Fruit fly (Drosophila melanogaster) whole organism, embryonic: ENCODE data around the gene ATPsynB.

Experiments used
- Atf3 ChIP-seq: fragments of 200-800 bp; sonication (Bioruptor generic); optimal IDR thresholded peaks from 3 replicates; lab custom pipeline; 2016; ENCODE audit warnings: missing biosample characterization, missing genetic modification characterization
- B-H2 ChIP-seq: fragments of 200-800 bp; sonication (Bioruptor generic); optimal IDR thresholded peaks from 2 replicates; lab custom pipeline; 2018; ENCODE audit warnings: missing biosample characterization, mild to moderate bottlenecking, missing genetic modification characterization
- CG10462 ChIP-seq: fragments of 200-800 bp; sonication (Bioruptor generic); optimal IDR thresholded peaks from 2 replicates; lab custom pipeline; 2016; ENCODE audit warnings: missing biosample characterization, missing genetic modification characterization
- CG11456 ChIP-seq: fragments of 200-800 bp; sonication (Bioruptor generic); IDR thresholded peaks from 3 replicates; pipeline ENCODE4 v1.3.6; 2022; ENCODE audit warnings: missing biosample characterization, missing genetic modification characterization
- CG12155 ChIP-seq: fragments of 200-800 bp; sonication (Bioruptor generic); optimal IDR thresholded peaks from 3 replicates; lab custom pipeline; 2016; ENCODE audit warnings: missing biosample characterization, missing genetic modification characterization
- CG13424 ChIP-seq: fragments of 200-800 bp; sonication (Bioruptor generic); optimal IDR thresholded peaks from 2 replicates; lab custom pipeline; 2019; ENCODE audit warnings: missing biosample characterization, mild to moderate bottlenecking, missing genetic modification characterization, moderate library complexity
- CG14014 ChIP-seq: fragments of 200-800 bp; sonication (Bioruptor generic); IDR thresholded peaks from 2 replicates; pipeline ENCODE4 v1.3.6; 2022; ENCODE audit warnings: missing biosample characterization, missing genetic modification characterization
- CG14710 ChIP-seq: fragments of 200-800 bp; sonication (Bioruptor generic); optimal IDR thresholded peaks from 3 replicates; lab custom pipeline; 2019; ENCODE audit warnings: missing biosample characterization, mild to moderate bottlenecking, missing genetic modification characterization, moderate library complexity
- CG14965 ChIP-seq: fragments of 200-800 bp; sonication (Bioruptor generic); optimal IDR thresholded peaks from 2 replicates; lab custom pipeline; 2016; ENCODE audit warnings: missing biosample characterization, missing genetic modification characterization, borderline replicate concordance
- CG1792 ChIP-seq: fragments of 200-800 bp; sonication (Bioruptor generic); optimal IDR thresholded peaks from 2 replicates; lab custom pipeline; 2016; ENCODE audit warnings: missing biosample characterization, missing genetic modification characterization
- CG18011 ChIP-seq: fragments of 200-800 bp; sonication (Bioruptor generic); optimal IDR thresholded peaks from 2 replicates; lab custom pipeline; 2017; ENCODE audit warnings: missing biosample characterization, missing genetic modification characterization, mild to moderate bottlenecking, moderate library complexity, missing genotype
- CG2199 ChIP-seq: fragments of 200-800 bp; sonication (Bioruptor generic); IDR thresholded peaks from 3 replicates; pipeline ENCODE4 v1.3.6; 2022; ENCODE audit warnings: missing biosample characterization, missing genetic modification characterization
- CG3163 ChIP-seq: fragments of 200-800 bp; sonication (Bioruptor generic); optimal IDR thresholded peaks from 3 replicates; lab custom pipeline; 2016; ENCODE audit warnings: missing biosample characterization, missing genetic modification characterization
- CG32767 ChIP-seq: fragments of 200-800 bp; sonication (Bioruptor generic); IDR thresholded peaks from 2 replicates; pipeline ENCODE4 v1.3.6; 2022; ENCODE audit warnings: missing biosample characterization, missing genetic modification characterization
- CG5245 ChIP-seq: fragments of 200-800 bp; sonication (Bioruptor generic); optimal IDR thresholded peaks from 3 replicates; lab custom pipeline; 2016; ENCODE audit warnings: missing biosample characterization, missing genetic modification characterization
- CG6272 ChIP-seq: fragments of 200-800 bp; sonication (Bioruptor generic); IDR thresholded peaks from 2 replicates; pipeline ENCODE4 v1.3.6; 2022; ENCODE audit warnings: missing biosample characterization, missing genetic modification characterization
- CG7745 ChIP-seq: fragments of 200-800 bp; sonication (Bioruptor generic); optimal IDR thresholded peaks from 2 replicates; lab custom pipeline; 2018; ENCODE audit warnings: missing biosample characterization, mild to moderate bottlenecking, missing genetic modification characterization, moderate library complexity
- CG8359 ChIP-seq: fragments of 200-800 bp; sonication (Bioruptor generic); optimal IDR thresholded peaks from 2 replicates; lab custom pipeline; 2017; ENCODE audit warnings: missing biosample characterization, mild to moderate bottlenecking, missing genetic modification characterization, borderline replicate concordance
- CG9215 ChIP-seq: fragments of 200-800 bp; sonication (Bioruptor generic); IDR thresholded peaks from 2 replicates; pipeline ENCODE4 v1.3.6; 2022; ENCODE audit warnings: missing biosample characterization, missing genetic modification characterization
- D ChIP-seq, 2 experiments: fragments of 200-800 bp in 1 of 2; fragments of >200 bp in 1 of 2; sonication (Bioruptor generic) in 1 of 2; optimal IDR thresholded peaks; 2 replicates in 1 of 2; 3 replicates in 1 of 2; lab custom pipeline; 2017; ENCODE audit warnings: mild to moderate bottlenecking in 1 of 2, missing biosample characterization in 1 of 2, missing genetic modification characterization in 1 of 2, missing genetic modification reagents in 1 of 2
- Dfd ChIP-seq, 2 experiments: fragments of >200 bp; optimal IDR thresholded peaks; 2 replicates each; lab custom pipeline; 2017; ENCODE audit warnings: missing biosample characterization in 2 of 2, missing genetic modification characterization in 2 of 2
- ERR ChIP-seq: fragments of 200-800 bp; sonication (Bioruptor generic); optimal IDR thresholded peaks from 2 replicates; lab custom pipeline; 2016; ENCODE audit warnings: missing biosample characterization, missing genetic modification characterization
- Fer3 ChIP-seq: fragments of 200-800 bp; sonication (Bioruptor generic); optimal IDR thresholded peaks from 2 replicates; lab custom pipeline; 2018; ENCODE audit warnings: missing biosample characterization, mild to moderate bottlenecking, missing genetic modification characterization, moderate library complexity
- HLH3B ChIP-seq: fragments of 200-800 bp; sonication (Bioruptor generic); IDR thresholded peaks from 2 replicates; pipeline ENCODE4 v1.3.6; 2022; ENCODE audit warnings: missing biosample characterization, missing genetic modification characterization
- Hmr ChIP-seq: fragments of 200-800 bp; sonication (Bioruptor generic); optimal IDR thresholded peaks from 3 replicates; lab custom pipeline; 2017; ENCODE audit warnings: mild to moderate bottlenecking, missing biosample characterization, missing genetic modification reagents, missing genetic modification characterization
- Mad ChIP-seq: fragments of 200-800 bp; sonication (Bioruptor generic); optimal IDR thresholded peaks from 2 replicates; lab custom pipeline; 2016; ENCODE audit warnings: missing biosample characterization, missing genetic modification characterization
- NFAT ChIP-seq: fragments of 200-800 bp; sonication (Bioruptor generic); IDR thresholded peaks from 2 replicates; pipeline ENCODE4 v1.3.6; 2022; ENCODE audit warnings: missing biosample characterization, missing genetic modification characterization
- Nf-YA ChIP-seq: fragments of 200-800 bp; sonication (Bioruptor generic); IDR thresholded peaks from 2 replicates; pipeline ENCODE4 v1.3.6; 2022; ENCODE audit warnings: missing biosample characterization, missing genetic modification characterization
- Taf1 ChIP-seq: fragments of 200-800 bp; sonication (Bioruptor generic); IDR thresholded peaks from 2 replicates; pipeline ENCODE4 v1.3.6; 2022; ENCODE audit warnings: missing biosample characterization, missing genetic modification characterization
- Usf ChIP-seq: fragments of 200-800 bp; sonication (Bioruptor generic); optimal IDR thresholded peaks from 2 replicates; lab custom pipeline; 2017; ENCODE audit warnings: missing genotype, missing biosample characterization, missing genetic modification characterization
- ap ChIP-seq: fragments of 200-800 bp; sonication (Bioruptor generic); IDR thresholded peaks from 2 replicates; pipeline ENCODE4 v1.3.6; 2022; ENCODE audit warnings: missing biosample characterization, missing genetic modification characterization
- dimm ChIP-seq: fragments of 200-800 bp; sonication (Bioruptor generic); IDR thresholded peaks from 2 replicates; pipeline ENCODE4 v1.3.6; 2022; ENCODE audit warnings: missing biosample characterization, missing genetic modification characterization
- exex ChIP-seq: fragments of 200-800 bp; sonication (Bioruptor generic); optimal IDR thresholded peaks from 4 replicates; lab custom pipeline; 2018; ENCODE audit warnings: missing biosample characterization, mild to moderate bottlenecking, missing genetic modification characterization, moderate library complexity
- gem ChIP-seq: fragments of 200-800 bp; sonication (Bioruptor generic); optimal IDR thresholded peaks from 2 replicates; lab custom pipeline; 2019; ENCODE audit warnings: missing biosample characterization, mild to moderate bottlenecking, missing genetic modification characterization, moderate library complexity
- grau ChIP-seq: fragments of 200-800 bp; optimal IDR thresholded peaks from 3 replicates; lab custom pipeline; 2019; ENCODE audit warnings: missing biosample characterization, mild to moderate bottlenecking, missing genetic modification characterization, moderate library complexity
- gro ChIP-seq: fragments of 200-800 bp; sonication (Bioruptor generic); optimal IDR thresholded peaks from 2 replicates; lab custom pipeline; 2016; ENCODE audit warnings: missing biosample characterization, missing genetic modification characterization
- hth ChIP-seq: fragments of >200 bp; optimal IDR thresholded peaks from 2 replicates; lab custom pipeline; 2017; ENCODE audit warnings: inconsistent platforms
- kay ChIP-seq: fragments of 200-800 bp; sonication (Bioruptor generic); optimal IDR thresholded peaks from 2 replicates; lab custom pipeline; 2016; ENCODE audit warnings: missing biosample characterization, missing genetic modification characterization
- mam ChIP-seq: fragments of 200-800 bp; sonication (Bioruptor generic); optimal IDR thresholded peaks from 3 replicates; lab custom pipeline; 2016; ENCODE audit warnings: missing biosample characterization, missing genetic modification characterization
- nmo ChIP-seq: fragments of 200-800 bp; sonication (Bioruptor generic); optimal IDR thresholded peaks from 2 replicates; lab custom pipeline; 2018; ENCODE audit warnings: missing biosample characterization, mild to moderate bottlenecking, missing genetic modification characterization, moderate library complexity
- repo ChIP-seq: fragments of 200-800 bp; sonication (Bioruptor generic); optimal IDR thresholded peaks from 2 replicates; lab custom pipeline; 2016; ENCODE audit warnings: missing biosample characterization, missing genetic modification characterization
- scrt ChIP-seq: fragments of 200-800 bp; sonication (Bioruptor generic); optimal IDR thresholded peaks from 2 replicates; lab custom pipeline; 2018; ENCODE audit warnings: missing biosample characterization, mild to moderate bottlenecking, missing genetic modification characterization, moderate library complexity
- sim ChIP-seq: fragments of 200-800 bp; sonication (Bioruptor generic); IDR thresholded peaks from 2 replicates; pipeline ENCODE4 v1.3.6; 2022; ENCODE audit warnings: missing biosample characterization, missing genetic modification characterization
- so ChIP-seq: fragments of 200-800 bp; sonication (Bioruptor generic); IDR thresholded peaks from 3 replicates; pipeline ENCODE4 v1.3.6; 2022; ENCODE audit warnings: missing biosample characterization, missing genetic modification characterization
- sob ChIP-seq: fragments of 200-800 bp; sonication (Bioruptor generic); IDR thresholded peaks from 2 replicates; pipeline ENCODE4 v1.3.6; 2022; ENCODE audit warnings: missing biosample characterization, missing genetic modification characterization
- tll ChIP-seq, 2 experiments: fragments of 200-800 bp in 1 of 2; fragments of >200 bp in 1 of 2; sonication (Bioruptor generic) in 1 of 2; optimal IDR thresholded peaks; 2 replicates each; lab custom pipeline; 2017 to 2019; ENCODE audit warnings: missing biosample characterization in 2 of 2, missing genetic modification characterization in 2 of 2, mild to moderate bottlenecking in 1 of 2, moderate library complexity in 1 of 2
- unc-4 ChIP-seq: fragments of 200-800 bp; sonication (Bioruptor generic); IDR thresholded peaks from 2 replicates; pipeline ENCODE4 v1.3.6; 2022; ENCODE audit warnings: missing biosample characterization, missing genetic modification characterization; ENCODE audit not compliant: partially characterized antibody
- vnd ChIP-seq: fragments of 200-800 bp; sonication (Bioruptor generic); IDR thresholded peaks from 3 replicates; pipeline ENCODE4 v1.3.6; 2022; ENCODE audit warnings: missing biosample characterization, missing genetic modification characterization; ENCODE audit not compliant: partially characterized antibody
- zf30C ChIP-seq: fragments of 200-800 bp; sonication (Bioruptor generic); optimal IDR thresholded peaks from 3 replicates; lab custom pipeline; 2018; ENCODE audit warnings: missing biosample characterization, mild to moderate bottlenecking, missing genetic modification characterization

ATPsynB gene

dm6 chr3L:9713828-9714536 is 15.8 kb upstream of the ATPsynB start, which contains the start of gene vsg (continued):
- TF ChIP-seq CG8359 (GFP tag; lab: Kevin White, UChicago) (peak; percentile 3), CG9215 (GFP tag; lab: Robert Waterston, UW) (peak; percentile 85), tll (GFP tag; optimal IDR thresholded peaks at IDR 0.05; lab: Kevin White, UChicago) (no peak), Hmr (GFP tag; lab: Kevin White, UChicago) (peak; percentile 75), CG6272 (peak; percentile 74), unc-4 (GFP tag; lab: Robert Waterston, UW) (peak; percentile 75), exex (tag; lab: Kevin White, UChicago) (peak; percentile 52), CG18011 (no peak), CG1792 (GFP tag; lab: Kevin White, UChicago) (peak; percentile 34), CG7745 (tag; lab: Kevin White, UChicago) (no peak), CG14965 (no peak), sim (GFP tag; lab: Robert Waterston, UW) (no peak), Nf-YA (peak; percentile 35; the same call in 1 of the 2 replicates), CG32767 (GFP tag; lab: Robert Waterston, UW) (peak; percentile 57), sob (GFP tag; lab: Robert Waterston, UW) (peak; percentile 79), CG5245 (GFP tag; lab: Kevin White, UChicago) (peak; percentile 52), CG2199 (0 out of 3 replicates have a peak, but pooled peaks have one; percentile 29), D (optimal IDR thresholded peaks at IDR 0.05; lab: Kevin White, UChicago) (no peak), D (GFP tag; optimal IDR thresholded peaks at IDR 0.05; lab: Kevin White, UChicago) (peak; percentile 66), zf30C (GFP tag; lab: Kevin White, UChicago) (peak; percentile 13), CG10462 (GFP tag; lab: Kevin White, UChicago) (peak; percentile 63), ap (GFP tag; lab: Robert Waterston, UW) (peak; percentile 54; the same call in 1 of the 2 replicates), kay (peak; percentile 77), grau (tag; lab: Kevin White, UChicago) (peak; percentile 88), gem (peak; percentile 93), CG14014 (GFP tag; lab: Robert Waterston, UW) (peak; percentile 66; the same call in 1 of the 2 replicates), gro (GFP tag; lab: Kevin White, UChicago) (no peak), HLH3B (GFP tag; lab: Robert Waterston, UW) (peak; percentile 61; the same call in 1 of the 2 replicates), CG11456 (peak; percentile 76), Dfd (GFP tag; optimal IDR thresholded peaks at IDR 0.05; lab: Kevin White, UChicago) (no peak), ERR (no peak), scrt (peak; percentile 49), CG14710 (tag; lab: Kevin White, UChicago) (peak; percentile 94), CG13424 (tag; lab: Kevin White, UChicago) (peak; percentile 92), CG3163 (GFP tag; lab: Kevin White, UChicago) (no peak), Fer3 (tag; lab: Kevin White, UChicago) (peak; percentile 66), CG12155 (GFP tag; lab: Kevin White, UChicago) (peak; percentile 85), hth (no peak), Usf (GFP tag; lab: Kevin White, UChicago) (peak; percentile 69), nmo (GFP tag; lab: Kevin White, UChicago) (peak; percentile 90), mam (GFP tag; lab: Kevin White, UChicago) (peak; percentile 68), Mad (GFP tag; lab: Kevin White, UChicago) (peak; percentile 8), so (GFP tag; lab: Robert Waterston, UW) (no peak), Taf1 (GFP tag; lab: Robert Waterston, UW) (no peak), repo (GFP tag; lab: Kevin White, UChicago) (no peak), dimm (no peak), vnd (peak; percentile 83), Atf3 (GFP tag; lab: Kevin White, UChicago) (peak; percentile 25), B-H2 (GFP tag; lab: Kevin White, UChicago) (peak; percentile 73), NFAT (GFP tag; lab: Robert Waterston, UW) (peak; percentile 83)
